Worm (Caenorhabditis elegans): ENCODE measurements around the gene cdk-5.

Gene cdk-5

DNA sequence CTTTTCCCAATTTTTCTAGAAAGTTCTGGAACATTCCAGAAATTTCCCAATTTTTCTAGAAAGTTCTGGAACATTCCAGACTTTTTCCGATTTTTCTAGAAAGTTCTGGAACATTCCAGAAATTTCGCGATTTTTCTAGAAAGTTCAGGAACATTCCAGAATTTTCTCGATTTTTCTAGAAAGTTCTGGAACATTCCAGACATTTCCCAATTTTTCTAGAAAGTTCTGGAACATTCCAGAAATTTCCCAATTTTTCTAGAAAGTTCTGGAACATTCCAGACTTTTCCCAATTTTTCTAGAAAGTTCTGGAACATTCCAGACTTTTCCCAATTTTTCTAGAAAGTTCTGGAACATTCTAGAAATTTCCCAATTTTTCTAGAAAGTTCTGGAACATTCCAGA lies 18.7 kb downstream of the cdk-5 start:
- TF ChIP-seq Y53F4B.3 (GFP tag; IDR thresholded peaks at IDR 0.05) (peak; percentile 81), D2030.7 (GFP tag; IDR thresholded peaks at IDR 0.05) (peak; percentile 58), Y67H2A.10 (GFP tag; conservative IDR thresholded peaks at IDR 0.05) (peak; percentile 65; the same call in 1 of the 2 replicates), ceh-40 (GFP tag; IDR thresholded peaks at IDR 0.05) (peak; percentile 93), dox-1 (GFP tag; IDR thresholded peaks at IDR 0.05) (peak; percentile 99), pbrm-1 (GFP tag; IDR thresholded peaks at IDR 0.05) (peak; percentile 90), nfyb-1 (GFP tag; IDR thresholded peaks at IDR 0.05) (peak; percentile 87), madf-3 (GFP tag; IDR thresholded peaks at IDR 0.05) (0 out of 2 replicates have a peak, but pooled peaks have one; percentile 7), madf-6 (GFP tag; IDR thresholded peaks at IDR 0.05) (peak; percentile 65), ekl-4 (GFP tag; IDR thresholded peaks at IDR 0.05) (peak; percentile 87), hsf-1 (GFP tag; IDR thresholded peaks at IDR 0.05) (peak; percentile 99), bed-1 (GFP tag; IDR thresholded peaks at IDR 0.05) (0 out of 2 replicates have a peak, but pooled peaks have one; percentile 45), aptf-3 (GFP tag; IDR thresholded peaks at IDR 0.05) (peak; percentile 96), mcd-1 (GFP tag; IDR thresholded peaks at IDR 0.05) (peak; percentile 32; the same call in 1 of the 2 replicates), B0019.2 (GFP tag; conservative IDR thresholded peaks at IDR 0.05) (peak; percentile 66; the same call in 1 of the 2 replicates), F39B2.1 (GFP tag; IDR thresholded peaks at IDR 0.05) (peak; percentile 86), hmg-1.2 (GFP tag; IDR thresholded peaks at IDR 0.05) (0 out of 2 replicates have a peak, but pooled peaks have one; percentile 12), cebp-2 (GFP tag; IDR thresholded peaks at IDR 0.05) (peak; percentile 18; the same call in 1 of the 2 replicates), egrh-3 (GFP tag; IDR thresholded peaks at IDR 0.05) (peak; percentile 69), Y95B8A.8 (GFP tag; IDR thresholded peaks at IDR 0.05) (peak; percentile 47; the same call in 1 of the 2 replicates), F33H1.4 (GFP tag; IDR thresholded peaks at IDR 0.05) (peak; percentile 40; the same call in 1 of the 2 replicates), attf-6 (GFP tag; IDR thresholded peaks at IDR 0.05) (peak; percentile 81), let-526 (GFP tag; IDR thresholded peaks at IDR 0.05) (peak; percentile 29; the same call in 1 of the 2 replicates), rcor-1 (GFP tag; IDR thresholded peaks at IDR 0.05) (peak; percentile 92)

DNA sequence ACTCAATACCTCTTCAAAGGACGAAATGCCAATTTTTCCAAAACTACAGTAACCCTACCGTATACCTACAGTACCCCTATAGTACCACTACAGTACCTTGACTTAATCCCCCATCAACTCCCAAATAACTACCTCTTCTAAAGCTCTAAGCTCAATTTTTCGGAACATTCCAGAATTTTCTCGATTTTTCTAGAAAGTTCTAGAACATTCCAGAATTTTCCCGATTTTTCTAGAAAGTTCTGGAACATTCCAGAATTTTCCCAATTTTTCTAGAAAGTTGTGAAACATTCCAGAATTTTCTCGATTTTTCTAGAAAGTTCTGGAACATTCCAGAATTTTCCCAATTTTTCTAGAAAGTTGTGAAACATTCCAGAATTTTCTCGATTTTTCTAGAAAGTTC lies 19.3 kb downstream of the cdk-5 start:
- peak; percentile 91 for TF ChIP-seq hsf-1 (GFP tag; IDR thresholded peaks at IDR 0.05)

DNA sequence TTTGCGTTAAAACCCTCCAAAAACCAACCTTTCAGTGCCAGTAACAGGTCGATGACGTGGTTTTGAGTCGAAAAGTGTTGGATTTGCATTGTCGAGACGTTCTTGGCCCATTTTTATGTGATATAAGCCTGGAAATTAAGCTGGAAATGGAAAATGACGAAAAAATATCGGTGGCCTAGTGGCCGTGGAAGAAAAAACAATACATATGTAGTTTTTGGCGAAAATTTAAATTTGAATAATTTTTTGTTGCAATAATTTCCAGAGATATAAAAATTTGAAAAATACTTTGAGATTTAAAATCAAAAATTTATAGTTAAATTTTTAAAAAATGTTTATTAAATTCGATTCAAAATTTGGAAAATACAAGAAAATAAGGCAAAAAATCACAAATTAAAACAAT lies 26.7 kb downstream of the cdk-5 start, which contains the start of gene ciao-2B:
TSS of gene ciao-2B (minus strand) at position 130 of the 400 bp plus-strand sequence.
- TF ChIP-seq lin-54 (GFP tag; optimal IDR thresholded peaks at IDR 0.05) (peak; percentile 39), hsf-1 (GFP tag; IDR thresholded peaks at IDR 0.05) (0 out of 2 replicates have a peak, but pooled peaks have one; percentile 11), lin-35 (GFP tag; optimal IDR thresholded peaks at IDR 0.05) (peak in 1 of 3 experiments; percentile 64), K12H6.12 (tag; optimal IDR thresholded peaks at IDR 0.05) (no peak), F55B11.4 (tag; optimal IDR thresholded peaks at IDR 0.05; ENCODE audit: borderline replicate concordance, insufficient read depth) (no peak)

DNA sequence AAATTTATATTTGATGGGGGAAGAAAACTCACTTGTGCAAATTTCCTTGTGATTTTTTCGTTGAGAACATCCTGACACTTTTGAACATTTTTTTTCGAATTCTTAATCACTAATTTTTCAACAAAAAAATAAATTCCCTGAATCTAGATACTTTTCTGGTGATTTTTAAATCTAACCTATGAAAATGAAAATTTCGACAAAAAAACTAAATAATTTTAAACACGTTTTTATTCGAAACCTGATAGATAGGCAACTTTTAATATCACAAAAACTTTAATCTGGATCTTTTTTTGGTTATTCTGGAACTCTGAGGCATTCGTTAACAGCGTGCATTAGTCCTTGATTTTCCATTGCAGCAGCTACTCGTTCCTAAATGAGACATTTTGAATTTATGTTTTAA lies 29.3 kb downstream of the cdk-5 start, which contains the start of gene F45G2.9:
TSS of gene F45G2.9 (minus strand) at position 101 of the 400 bp plus-strand sequence.
- no peak for TF ChIP-seq ztf-18 (tag; optimal IDR thresholded peaks at IDR 0.05)
- TF ChIP-seq F55B11.4 (tag; optimal IDR thresholded peaks at IDR 0.05; ENCODE audit: borderline replicate concordance, insufficient read depth) = no peak
- TF ChIP-seq C17E4.6 (GFP tag; IDR thresholded peaks at IDR 0.05) = no peak
- TF ChIP-seq C06A6.2 (GFP tag; conservative IDR thresholded peaks at IDR 0.05) = no peak
- no peak for TF ChIP-seq dox-1 (GFP tag; IDR thresholded peaks at IDR 0.05)
- TF ChIP-seq ceh-27 (GFP tag; optimal IDR thresholded peaks at IDR 0.05) = no peak
- no peak for TF ChIP-seq hrde-1 (tag; optimal IDR thresholded peaks at IDR 0.05; ENCODE audit: borderline replicate concordance)
- no peak for TF ChIP-seq rcor-1 (GFP tag; IDR thresholded peaks at IDR 0.05)
- TF ChIP-seq ccch-3 (GFP tag; optimal IDR thresholded peaks at IDR 0.05) = no peak
- TF ChIP-seq sea-2 (GFP tag; IDR thresholded peaks at IDR 0.05) = no peak
- TF ChIP-seq mel-28 (tag; optimal IDR thresholded peaks at IDR 0.05; ENCODE audit: borderline replicate concordance) = no peak
- no peak for TF ChIP-seq chd-7 (tag; optimal IDR thresholded peaks at IDR 0.05)
- TF ChIP-seq lag-1 (GFP tag; IDR thresholded peaks at IDR 0.05) = no peak

All from whole organism, young adult.